Worm (Caenorhabditis elegans): ENCODE results near the gene F29G6.1.

DNA sequence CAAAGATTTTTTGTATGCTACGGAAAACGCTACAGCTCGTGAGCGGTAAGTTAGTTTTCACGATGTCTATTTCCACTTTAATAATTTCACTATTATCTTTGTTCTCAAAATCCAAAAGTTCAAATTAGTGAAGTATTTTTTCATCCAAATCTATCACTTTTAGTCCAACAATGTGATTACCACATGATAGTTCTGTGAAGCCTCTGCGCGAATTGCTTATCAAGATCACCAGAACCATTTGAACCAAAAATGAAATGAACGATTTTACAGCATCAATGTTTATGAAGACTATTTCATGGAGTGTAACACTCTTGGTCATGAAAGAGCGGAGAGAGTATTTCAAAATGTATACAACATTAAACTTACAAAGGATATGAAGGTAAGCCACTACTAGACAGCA is 32.4 kb downstream of the F29G6.1 start:
- TF ChIP-seq ama-1 (optimal IDR thresholded peaks at IDR 0.05) (no peak), sea-1 (GFP tag; conservative IDR thresholded peaks at IDR 0.05) (no peak), B0310.2 (tag; optimal IDR thresholded peaks at IDR 0.05) (no peak), ceh-36 (tag; optimal IDR thresholded peaks at IDR 0.05) (no peak), hnd-1 (tag; optimal IDR thresholded peaks at IDR 0.05) (no peak), flt-1 (GFP tag; IDR thresholded peaks at IDR 0.05) (no peak), hmg-4 (GFP tag; optimal IDR thresholded peaks at IDR 0.05) (no peak)

All from whole organism, early embryonic.